Worm (Caenorhabditis elegans) whole organism, mixed stage, embryonic: ENCODE results near the gene T02G5.14.
"Not testable (repeated sequence)": the region's sequence is repeated elsewhere in the genome, so short reads cannot be mapped to it uniquely, and the experiment has no call there.

ENCODE experiments used
- unc-62 ChIP-seq: fragments of 150-350 bp; optimal IDR thresholded peaks from 2 replicates; lab custom pipeline; 2014; ENCODE audit warnings: missing biosample characterization, missing genetic modification reagents, missing genetic modification characterization
- ztf-11 ChIP-seq: fragments of 150-350 bp; optimal IDR thresholded peaks from 2 replicates; lab custom pipeline; 2014; ENCODE audit warnings: missing biosample characterization, missing genetic modification characterization

DNA sequence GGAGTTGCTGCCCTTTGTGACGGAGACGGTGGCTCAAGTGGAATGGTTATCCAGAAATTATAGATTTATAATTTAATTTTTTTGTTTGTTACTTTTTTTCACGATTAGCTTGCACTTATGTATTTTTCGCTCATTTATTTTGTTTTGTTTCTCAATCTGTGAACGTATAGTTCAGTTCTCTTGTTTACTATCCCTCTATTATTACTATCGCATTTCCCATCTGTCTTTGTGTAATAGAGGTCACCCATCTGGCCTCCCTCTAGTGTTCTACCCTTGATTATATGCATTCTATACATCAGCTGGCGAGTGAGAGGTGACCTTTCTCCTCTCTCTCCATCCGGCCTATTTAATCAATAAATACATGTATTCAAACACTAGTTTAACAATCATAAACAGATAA is at the start of gene T02G5.14, which contains the start of gene T02G5.15:
- TF ChIP-seq ztf-11 (tag; lab: Kevin White, UChicago); unc-62 (GFP tag; lab: Kevin White, UChicago): not testable (repeated sequence)
